Fruit fly (Drosophila melanogaster) whole organism, embryonic: ENCODE results near the gene CG13365.

Experiments
- Adf1 ChIP-seq: fragments of 200-800 bp; sonication (Bioruptor generic); IDR thresholded peaks from 2 replicates; pipeline ENCODE4 v1.3.6; 2022; ENCODE audit warnings: missing biosample characterization, missing genetic modification characterization
- Atf6 ChIP-seq: fragments of 200-800 bp; sonication (Bioruptor generic); IDR thresholded peaks from 2 replicates; pipeline ENCODE4 v1.3.6; 2022; ENCODE audit warnings: missing biosample characterization, missing genetic modification characterization
- CG1024 ChIP-seq: fragments of 200-800 bp; sonication (Bioruptor generic); IDR thresholded peaks from 2 replicates; pipeline ENCODE4 v1.3.6; 2022; ENCODE audit warnings: missing biosample characterization, missing genetic modification characterization
- CG10366 ChIP-seq: fragments of 200-800 bp; sonication (Bioruptor generic); IDR thresholded peaks from 2 replicates; pipeline ENCODE4 v1.3.6; 2022; ENCODE audit warnings: missing biosample characterization, missing genetic modification characterization
- CG10462 ChIP-seq: fragments of 200-800 bp; sonication (Bioruptor generic); optimal IDR thresholded peaks from 2 replicates; lab custom pipeline; 2016; ENCODE audit warnings: missing biosample characterization, missing genetic modification characterization
- CG12744 ChIP-seq: fragments of 200-800 bp; sonication (Bioruptor generic); optimal IDR thresholded peaks from 2 replicates; lab custom pipeline; 2016; ENCODE audit warnings: missing biosample characterization, missing genetic modification characterization
- CG1602 ChIP-seq: fragments of 200-800 bp; sonication (Bioruptor generic); optimal IDR thresholded peaks from 3 replicates; lab custom pipeline; 2016; ENCODE audit warnings: missing biosample characterization, missing genetic modification characterization
- CG16813 ChIP-seq: fragments of 200-800 bp; sonication (Bioruptor generic); IDR thresholded peaks from 3 replicates; pipeline ENCODE4 v1.3.6; 2022; ENCODE audit warnings: missing biosample characterization, missing genetic modification characterization; ENCODE audit not compliant: partially characterized antibody
- CG18262 ChIP-seq: fragments of 200-800 bp; optimal IDR thresholded peaks from 3 replicates; lab custom pipeline; 2019; ENCODE audit warnings: missing biosample characterization, mild to moderate bottlenecking, missing genetic modification characterization, moderate library complexity
- CG3065 ChIP-seq: fragments of 200-800 bp; sonication (Bioruptor generic); optimal IDR thresholded peaks from 2 replicates; lab custom pipeline; 2016; ENCODE audit warnings: missing biosample characterization, missing genetic modification characterization
- CG31365 ChIP-seq: fragments of 200-800 bp; sonication (Bioruptor generic); optimal IDR thresholded peaks from 2 replicates; lab custom pipeline; 2018; ENCODE audit warnings: missing biosample characterization, mild to moderate bottlenecking, missing genetic modification characterization
- CG32767 ChIP-seq: fragments of 200-800 bp; sonication (Bioruptor generic); IDR thresholded peaks from 2 replicates; pipeline ENCODE4 v1.3.6; 2022; ENCODE audit warnings: missing biosample characterization, missing genetic modification characterization
- CG4282 ChIP-seq: fragments of 200-800 bp; sonication (Bioruptor generic); optimal IDR thresholded peaks from 2 replicates; lab custom pipeline; 2016; ENCODE audit warnings: missing biosample characterization, missing genetic modification characterization
- CG43689 ChIP-seq: fragments of 200-800 bp; sonication (Bioruptor generic); IDR thresholded peaks from 2 replicates; pipeline ENCODE4 v1.3.6; 2022; ENCODE audit warnings: missing biosample characterization, missing genetic modification characterization
- CG5180 ChIP-seq: fragments of 200-800 bp; sonication (Bioruptor generic); optimal IDR thresholded peaks from 3 replicates; lab custom pipeline; 2017; ENCODE audit warnings: missing biosample characterization, missing genetic modification characterization, mild to moderate bottlenecking, moderate library complexity, missing genetic modification reagents
- CG7745 ChIP-seq: fragments of 200-800 bp; sonication (Bioruptor generic); optimal IDR thresholded peaks from 2 replicates; lab custom pipeline; 2018; ENCODE audit warnings: missing biosample characterization, mild to moderate bottlenecking, missing genetic modification characterization, moderate library complexity
- CG7839 ChIP-seq: fragments of 200-800 bp; sonication (Bioruptor generic); optimal IDR thresholded peaks from 3 replicates; lab custom pipeline; 2018; ENCODE audit warnings: missing biosample characterization, mild to moderate bottlenecking, missing genetic modification characterization, moderate library complexity
- CG9727 ChIP-seq: fragments of 200-800 bp; sonication (Bioruptor generic); optimal IDR thresholded peaks from 3 replicates; lab custom pipeline; 2017; ENCODE audit warnings: missing biosample characterization, mild to moderate bottlenecking, missing genetic modification characterization
- CTCF ChIP-seq: fragments of 200-800 bp; sonication (Bioruptor generic); optimal IDR thresholded peaks from 2 replicates; lab custom pipeline; 2017; ENCODE audit warnings: missing biosample characterization, mild to moderate bottlenecking, missing genetic modification characterization, moderate library complexity
- Dp ChIP-seq: fragments of 200-800 bp; sonication (Bioruptor generic); optimal IDR thresholded peaks from 2 replicates; lab custom pipeline; 2018; ENCODE audit warnings: missing biosample characterization, mild to moderate bottlenecking, missing genetic modification characterization, moderate library complexity
- Ets97D ChIP-seq: fragments of 200-800 bp; sonication (Bioruptor generic); optimal IDR thresholded peaks from 3 replicates; lab custom pipeline; 2016; ENCODE audit warnings: missing biosample characterization, missing genetic modification characterization
- HLHmδ ChIP-seq: fragments of 200-800 bp; sonication (Bioruptor generic); optimal IDR thresholded peaks from 2 replicates; lab custom pipeline; 2018; ENCODE audit warnings: missing biosample characterization, mild to moderate bottlenecking, missing genetic modification characterization, moderate library complexity
- Hr78 ChIP-seq, 2 experiments: fragments of 200-800 bp in 1 of 2; fragments of >200 bp in 1 of 2; sonication (Bioruptor generic) in 1 of 2; optimal IDR thresholded peaks; 2 replicates each; lab custom pipeline; 2017 to 2019; ENCODE audit warnings: missing biosample characterization in 2 of 2, missing genetic modification characterization in 2 of 2, mild to moderate bottlenecking in 1 of 2, moderate library complexity in 1 of 2
- Opbp ChIP-seq: fragments of 200-800 bp; sonication (Bioruptor generic); IDR thresholded peaks from 3 replicates; pipeline ENCODE4 v1.3.6; 2022; ENCODE audit warnings: missing biosample characterization, missing genetic modification characterization; ENCODE audit not compliant: partially characterized antibody
- PHDP ChIP-seq: fragments of 200-800 bp; sonication (Bioruptor generic); optimal IDR thresholded peaks from 3 replicates; lab custom pipeline; 2018; ENCODE audit warnings: missing biosample characterization, mild to moderate bottlenecking, missing genetic modification characterization, moderate library complexity
- Sox102F ChIP-seq: fragments of 200-800 bp; sonication (Bioruptor generic); optimal IDR thresholded peaks from 2 replicates; lab custom pipeline; 2018; ENCODE audit warnings: missing biosample characterization, mild to moderate bottlenecking, missing genetic modification characterization, moderate library complexity
- Spps ChIP-seq: fragments of 200-800 bp; sonication (Bioruptor generic); optimal IDR thresholded peaks from 2 replicates; lab custom pipeline; 2018; ENCODE audit warnings: missing biosample characterization, mild to moderate bottlenecking, missing genetic modification characterization
- Xbp1 ChIP-seq: fragments of 200-800 bp; sonication (Bioruptor generic); optimal IDR thresholded peaks from 3 replicates; lab custom pipeline; 2016; ENCODE audit warnings: missing biosample characterization, mild to moderate bottlenecking, missing genetic modification characterization
- ac ChIP-seq: fragments of 200-800 bp; sonication (Bioruptor generic); optimal IDR thresholded peaks from 3 replicates; lab custom pipeline; 2017; ENCODE audit warnings: missing biosample characterization, mild to moderate bottlenecking, missing genetic modification characterization
- amos ChIP-seq: fragments of 200-800 bp; sonication (Bioruptor generic); IDR thresholded peaks from 2 replicates; pipeline ENCODE4 v1.3.6; 2022; ENCODE audit warnings: missing biosample characterization, missing genetic modification characterization; ENCODE audit not compliant: partially characterized antibody
- ato ChIP-seq: fragments of 200-800 bp; sonication (Bioruptor generic); IDR thresholded peaks from 2 replicates; pipeline ENCODE4 v1.3.6; 2022; ENCODE audit warnings: missing biosample characterization, missing genetic modification characterization; ENCODE audit not compliant: partially characterized antibody
- btn ChIP-seq: fragments of 200-800 bp; sonication (Bioruptor generic); optimal IDR thresholded peaks from 2 replicates; lab custom pipeline; 2016; ENCODE audit warnings: missing biosample characterization, missing genetic modification characterization
- danr ChIP-seq: fragments of 200-800 bp; sonication (Bioruptor generic); IDR thresholded peaks from 2 replicates; pipeline ENCODE4 v1.3.6; 2022; ENCODE audit warnings: missing biosample characterization, missing genetic modification characterization
- dati ChIP-seq: fragments of 200-800 bp; sonication (Bioruptor generic); IDR thresholded peaks from 2 replicates; pipeline ENCODE4 v1.3.6; 2022; ENCODE audit warnings: missing biosample characterization, missing genetic modification characterization
- ewg ChIP-seq: fragments of 200-800 bp; sonication (Bioruptor generic); optimal IDR thresholded peaks from 3 replicates; lab custom pipeline; 2017; ENCODE audit warnings: mild to moderate bottlenecking, missing biosample characterization, missing genetic modification reagents, missing genetic modification characterization
- fd96Cb ChIP-seq: fragments of 200-800 bp; sonication (Bioruptor generic); optimal IDR thresholded peaks from 2 replicates; lab custom pipeline; 2018; ENCODE audit warnings: missing biosample characterization, mild to moderate bottlenecking, missing genetic modification characterization, moderate library complexity
- fu2 ChIP-seq: fragments of 200-800 bp; sonication (Bioruptor generic); optimal IDR thresholded peaks from 2 replicates; lab custom pipeline; 2016; ENCODE audit warnings: missing biosample characterization, missing genetic modification characterization
- jumu ChIP-seq: fragments of 200-800 bp; sonication (Bioruptor generic); optimal IDR thresholded peaks from 3 replicates; lab custom pipeline; 2016; ENCODE audit warnings: missing biosample characterization, missing genetic modification characterization
- klu ChIP-seq: fragments of 200-800 bp; sonication (Bioruptor generic); IDR thresholded peaks from 2 replicates; pipeline ENCODE4 v1.3.6; 2022; ENCODE audit warnings: missing biosample characterization, missing genetic modification characterization
- lov ChIP-seq, 2 experiments: fragments of 200-800 bp in 1 of 2; fragments of >200 bp in 1 of 2; sonication (Bioruptor generic) in 1 of 2; IDR thresholded peaks in 1 of 2; optimal IDR thresholded peaks in 1 of 2; 2 replicates in 1 of 2; 3 replicates in 1 of 2; pipeline versions ENCODE4 v1.3.6 to Lab custom; 2017 to 2022; ENCODE audit warnings: missing biosample characterization in 1 of 2, missing genetic modification characterization in 1 of 2
- maf-S ChIP-seq: fragments of 200-800 bp; sonication (Bioruptor generic); optimal IDR thresholded peaks from 2 replicates; lab custom pipeline; 2016; ENCODE audit warnings: missing biosample characterization, missing genetic modification characterization
- oc ChIP-seq: fragments of 200-800 bp; sonication (Bioruptor generic); optimal IDR thresholded peaks from 2 replicates; lab custom pipeline; 2018; ENCODE audit warnings: missing biosample characterization, mild to moderate bottlenecking, missing genetic modification characterization, moderate library complexity
- odd ChIP-seq: fragments of 200-800 bp; sonication (Bioruptor generic); optimal IDR thresholded peaks from 2 replicates; lab custom pipeline; 2017; ENCODE audit warnings: missing biosample characterization, mild to moderate bottlenecking, missing genetic modification characterization
- pnt ChIP-seq: fragments of 200-800 bp; sonication (Bioruptor generic); optimal IDR thresholded peaks from 3 replicates; lab custom pipeline; 2016; ENCODE audit warnings: missing biosample characterization, missing genetic modification characterization
- slbo ChIP-seq: fragments of 200-800 bp; sonication (Bioruptor generic); IDR thresholded peaks from 2 replicates; pipeline ENCODE4 v1.3.6; 2022; ENCODE audit warnings: missing biosample characterization, missing genetic modification characterization
- sna ChIP-seq: fragments of 200-800 bp; sonication (Bioruptor generic); IDR thresholded peaks from 2 replicates; pipeline ENCODE4 v1.3.6; 2022; ENCODE audit warnings: missing biosample characterization, missing genetic modification characterization; ENCODE audit not compliant: partially characterized antibody
- tap ChIP-seq: fragments of 200-800 bp; optimal IDR thresholded peaks from 3 replicates; lab custom pipeline; 2019; ENCODE audit warnings: missing biosample characterization, mild to moderate bottlenecking, missing genetic modification characterization, moderate library complexity
- tna ChIP-seq: fragments of 200-800 bp; sonication (Bioruptor generic); IDR thresholded peaks from 2 replicates; pipeline ENCODE4 v1.3.6; 2022; ENCODE audit warnings: missing biosample characterization, missing genetic modification characterization; ENCODE audit not compliant: partially characterized antibody
- wek ChIP-seq: fragments of 200-800 bp; sonication (Bioruptor generic); optimal IDR thresholded peaks from 3 replicates; lab custom pipeline; 2018; ENCODE audit warnings: missing biosample characterization, mild to moderate bottlenecking, missing genetic modification characterization, moderate library complexity
- zf30C ChIP-seq: fragments of 200-800 bp; sonication (Bioruptor generic); optimal IDR thresholded peaks from 3 replicates; lab custom pipeline; 2018; ENCODE audit warnings: missing biosample characterization, mild to moderate bottlenecking, missing genetic modification characterization

The CG13365 gene

DNA sequence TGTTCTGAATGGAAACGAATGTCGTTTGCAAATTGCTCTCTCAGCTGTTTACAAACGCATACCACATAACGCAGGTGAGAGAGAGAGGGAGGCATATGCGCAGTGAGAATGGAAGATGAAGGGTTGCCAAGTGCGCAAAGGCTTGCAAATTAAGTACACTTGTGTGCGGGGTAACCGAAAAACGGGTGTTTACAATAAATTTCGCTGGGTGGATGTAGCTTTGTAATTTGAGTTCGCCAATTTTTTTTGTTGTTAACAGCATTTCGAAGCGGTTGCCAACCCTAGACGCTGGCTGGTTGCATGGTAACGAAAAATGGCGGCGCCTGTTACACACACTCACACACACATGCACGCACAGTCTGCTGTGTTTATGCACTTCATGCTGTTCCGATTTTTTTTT lies 33.9 kb upstream of the CG13365 start (continued):
- TF ChIP-seq CG16813 (GFP tag; lab: Robert Waterston, UW) (no peak), Dp (GFP tag; lab: Kevin White, UChicago) (peak; percentile 8), Hr78 (GFP tag; optimal IDR thresholded peaks at IDR 0.05; lab: Kevin White, UChicago) (peak in 1 of 2 experiments; percentile 76), odd (GFP tag; lab: Kevin White, UChicago) (peak; percentile 94), CG10462 (peak; percentile 89), CG7839 (tag; lab: Kevin White, UChicago) (peak; percentile 96), zf30C (GFP tag; lab: Kevin White, UChicago) (peak; percentile 35), CG12744 (GFP tag; lab: Kevin White, UChicago) (peak; percentile 92), Spps (peak; percentile 81), maf-S (GFP tag; lab: Kevin White, UChicago) (peak; percentile 95), CG31365 (tag; lab: Kevin White, UChicago) (peak; percentile 87), Sox102F (GFP tag; lab: Kevin White, UChicago) (peak; percentile 96), Opbp (GFP tag; lab: Robert Waterston, UW) (no peak), CG4282 (GFP tag; lab: Kevin White, UChicago) (peak; percentile 85), slbo (GFP tag; lab: Robert Waterston, UW) (peak; percentile 96), btn (GFP tag; lab: Kevin White, UChicago) (peak; percentile 88), CG3065 (GFP tag; lab: Kevin White, UChicago) (peak; percentile 87), Xbp1 (GFP tag; lab: Kevin White, UChicago) (peak; percentile 94), CG7745 (no peak), amos (GFP tag; lab: Robert Waterston, UW) (no peak), CTCF (peak; percentile 61), jumu (GFP tag; lab: Kevin White, UChicago) (peak; percentile 93), oc (peak; percentile 96), tap (tag; lab: Kevin White, UChicago) (peak; percentile 96), HLHmδ (GFP tag; lab: Kevin White, UChicago) (peak; percentile 60), dati (peak; percentile 95), CG32767 (peak; percentile 97), sna (GFP tag; lab: Robert Waterston, UW) (no peak), Atf6 (GFP tag; lab: Robert Waterston, UW) (peak; percentile 94), CG9727 (GFP tag; lab: Kevin White, UChicago) (peak; percentile 95), klu (GFP tag; lab: Robert Waterston, UW) (peak; percentile 86), fu2 (GFP tag; lab: Kevin White, UChicago) (peak; percentile 90), CG10366 (GFP tag; lab: Robert Waterston, UW) (peak; percentile 96), lov (optimal IDR thresholded peaks at IDR 0.05; lab: Kevin White, UChicago) (no peak), lov (GFP tag; IDR thresholded peaks at IDR 0.05; lab: Robert Waterston, UW) (peak; percentile 96), fd96Cb (tag; lab: Kevin White, UChicago) (peak; percentile 91), danr (GFP tag; lab: Robert Waterston, UW) (peak; percentile 94), pnt (GFP tag; lab: Kevin White, UChicago) (peak; percentile 92), Adf1 (GFP tag; lab: Robert Waterston, UW) (peak; percentile 69), CG1602 (GFP tag; lab: Kevin White, UChicago) (peak; percentile 87), ewg (peak; percentile 96), wek (GFP tag; lab: Kevin White, UChicago) (peak; percentile 91), CG1024 (peak; percentile 91), ato (GFP tag; lab: Robert Waterston, UW) (no peak; the same call in 1 of the 2 replicates), ac (GFP tag; lab: Kevin White, UChicago) (peak; percentile 77), CG5180 (peak; percentile 89), PHDP (tag; lab: Kevin White, UChicago) (peak; percentile 96), Ets97D (GFP tag; lab: Kevin White, UChicago) (peak; percentile 71), CG43689 (GFP tag; lab: Robert Waterston, UW) (peak; percentile 85), CG18262 (tag; lab: Kevin White, UChicago) (peak; percentile 90), tna (0 out of 2 replicates have a peak, but pooled peaks have one; percentile 17)
